Fruit fly (Drosophila melanogaster): ENCODE results near the gene CG14985.

dm6 chr3L:3960877-3961417 is 42.3 kb upstream of the CG14985 start:
- TF ChIP-seq usp (GFP tag; optimal IDR thresholded peaks at IDR 0.05) = no peak
- no peak for TF ChIP-seq EcR (GFP tag; optimal IDR thresholded peaks at IDR 0.05)
- no peak for TF ChIP-seq psq (optimal IDR thresholded peaks at IDR 0.05)
- TF ChIP-seq CG8478 (optimal IDR thresholded peaks at IDR 0.05) = no peak
- no peak for TF ChIP-seq pan (optimal IDR thresholded peaks at IDR 0.05)
